Fruit fly (Drosophila melanogaster): Measurements from ENCODE around the gene CG43219.

Gene CG43219

dm6 chr3L:21192024-21192423, 28.2 kb upstream of the CG43219 start (continued):
- TF ChIP-seq prd (optimal IDR thresholded peaks at IDR 0.05) (no peak), prd (GFP tag; IDR thresholded peaks at IDR 0.05) (no peak), CG15601 (tag; optimal IDR thresholded peaks at IDR 0.05) (no peak), Rfx (GFP tag; IDR thresholded peaks at IDR 0.05) (peak; percentile 31; the same call in 1 of the 2 replicates), E2f2 (GFP tag; IDR thresholded peaks at IDR 0.05) (no peak), ewg (GFP tag; optimal IDR thresholded peaks at IDR 0.05) (no peak), CG9215 (GFP tag; IDR thresholded peaks at IDR 0.05) (no peak), wdn (GFP tag; IDR thresholded peaks at IDR 0.05) (no peak), CG13894 (tag; optimal IDR thresholded peaks at IDR 0.05) (peak; percentile 43), HLH54F (GFP tag; optimal IDR thresholded peaks at IDR 0.05) (no peak), CG3847 (GFP tag; IDR thresholded peaks at IDR 0.05) (no peak), MBD-R2 (GFP tag; IDR thresholded peaks at IDR 0.05) (no peak), grau (tag; optimal IDR thresholded peaks at IDR 0.05) (no peak), CG13296 (GFP tag; optimal IDR thresholded peaks at IDR 0.05) (peak; percentile 35), Meics (GFP tag; optimal IDR thresholded peaks at IDR 0.05) (peak; percentile 34), NK7.1 (GFP tag; optimal IDR thresholded peaks at IDR 0.05) (no peak)

dm6 chr3L:21193170-21193569, 27.0 kb upstream of the CG43219 start, which contains the start of gene CG42337:
TSS of gene CG42337 (minus strand) at chr3L:21193363.
- no peak for TF ChIP-seq org-1 (GFP tag; optimal IDR thresholded peaks at IDR 0.05)
- TF ChIP-seq Med (GFP tag) = peak; percentile 71
- TF ChIP-seq slbo (GFP tag; IDR thresholded peaks at IDR 0.05) = peak; percentile 28; the same call in 1 of the 2 replicates
- TF ChIP-seq CG10274 (GFP tag; optimal IDR thresholded peaks at IDR 0.05) = no peak
- no peak for TF ChIP-seq Doc2 (GFP tag; IDR thresholded peaks at IDR 0.05)
- no peak for TF ChIP-seq Abd-B (GFP tag; optimal IDR thresholded peaks at IDR 0.05)
- TF ChIP-seq az2 (GFP tag; optimal IDR thresholded peaks at IDR 0.05) = no peak
- no peak for TF ChIP-seq usp (GFP tag; optimal IDR thresholded peaks at IDR 0.05)
- no peak for TF ChIP-seq cg (GFP tag; optimal IDR thresholded peaks at IDR 0.05)
- TF ChIP-seq sisA (GFP tag; IDR thresholded peaks at IDR 0.05) = no peak
- peak; percentile 33 for TF ChIP-seq Deaf1 (tag; optimal IDR thresholded peaks at IDR 0.05)
- TF ChIP-seq scrt (GFP tag; optimal IDR thresholded peaks at IDR 0.05) = peak; percentile 3
- TF ChIP-seq CG11695 (GFP tag; IDR thresholded peaks at IDR 0.05) = 0 out of 3 replicates have a peak, but pooled peaks have one; percentile 10
- TF ChIP-seq run (tag; optimal IDR thresholded peaks at IDR 0.05) = no peak
- TF ChIP-seq Camta (GFP tag; optimal IDR thresholded peaks at IDR 0.05) = no peak
- TF ChIP-seq ewg (GFP tag; optimal IDR thresholded peaks at IDR 0.05) = peak; percentile 28
- TF ChIP-seq gt (GFP tag; IDR thresholded peaks at IDR 0.05) = no peak
- TF ChIP-seq Spps (tag; optimal IDR thresholded peaks at IDR 0.05) = no peak
- 0 out of 3 replicates have a peak, but pooled peaks have one; percentile 29 for TF ChIP-seq CG34422 (GFP tag; IDR thresholded peaks at IDR 0.05)
- no peak for TF ChIP-seq Dbx (GFP tag; IDR thresholded peaks at IDR 0.05)
- no peak for TF ChIP-seq ac (GFP tag; optimal IDR thresholded peaks at IDR 0.05)
- TF ChIP-seq CG11456 (GFP tag; IDR thresholded peaks at IDR 0.05) = 0 out of 3 replicates have a peak, but pooled peaks have one; percentile 35
- no peak for TF ChIP-seq CG12659 (GFP tag; optimal IDR thresholded peaks at IDR 0.05)
- TF ChIP-seq CG1792 (GFP tag; optimal IDR thresholded peaks at IDR 0.05) = no peak
- no peak for TF ChIP-seq tll (GFP tag; optimal IDR thresholded peaks at IDR 0.05)
- no peak for TF ChIP-seq CG6683 (GFP tag; optimal IDR thresholded peaks at IDR 0.05)
- TF ChIP-seq CG6813 (GFP tag; optimal IDR thresholded peaks at IDR 0.05) = no peak
- no peak for TF ChIP-seq CG17829 (tag; optimal IDR thresholded peaks at IDR 0.05)
- TF ChIP-seq Six4 (GFP tag; optimal IDR thresholded peaks at IDR 0.05) = no peak
- TF ChIP-seq CG6791 (GFP tag; IDR thresholded peaks at IDR 0.05; ENCODE audit: partially characterized antibody) = no peak
- no peak for TF ChIP-seq Aef1 (GFP tag; IDR thresholded peaks at IDR 0.05)
- no peak for TF ChIP-seq CkIIα-i1 (GFP tag; IDR thresholded peaks at IDR 0.05)
- TF ChIP-seq MBD-R2 (GFP tag; IDR thresholded peaks at IDR 0.05) = no peak
- no peak for TF ChIP-seq Max (GFP tag; optimal IDR thresholded peaks at IDR 0.05)
- no peak for TF ChIP-seq rib (GFP tag; IDR thresholded peaks at IDR 0.05)
- TF ChIP-seq salm (tag; optimal IDR thresholded peaks at IDR 0.05) = no peak
- no peak for TF ChIP-seq kay (GFP tag; optimal IDR thresholded peaks at IDR 0.05)
- no peak for TF ChIP-seq CG1233 (GFP tag; optimal IDR thresholded peaks at IDR 0.05)

Data from whole organism, embryonic.